Worm (Caenorhabditis elegans) whole organism, young adult: ENCODE measurements around the gene far-3.

ENCODE experiments used
- B0336.3 ChIP-seq: fragments of 200-800 bp; sonication (Bioruptor generic); IDR thresholded peaks from 2 replicates; pipeline ENCODE4 v1.3.6; 2022; ENCODE audit warnings: missing genetic modification characterization, missing compliant biosample characterization
- C06A6.2 ChIP-seq: fragments of 200-800 bp; sonication (Bioruptor generic); conservative IDR thresholded peaks from 2 replicates; pipeline ENCODE4 v1.3.6; 2022; ENCODE audit warnings: missing genetic modification characterization, missing compliant biosample characterization
- C17E4.6 ChIP-seq: fragments of 200-800 bp; sonication (Bioruptor generic); IDR thresholded peaks from 2 replicates; pipeline ENCODE4 v1.3.6; 2022; ENCODE audit warnings: missing genetic modification reagents, missing genetic modification characterization, missing compliant biosample characterization
- D2030.7 ChIP-seq: fragments of 200-800 bp; sonication (Bioruptor generic); IDR thresholded peaks from 2 replicates; pipeline ENCODE4 v1.3.6; 2022; ENCODE audit warnings: missing genetic modification reagents, missing genetic modification characterization, missing compliant biosample characterization
- F37B4.10 ChIP-seq: fragments of 200-800 bp; sonication (Bioruptor generic); IDR thresholded peaks from 2 replicates; pipeline ENCODE4 v1.3.6; 2022; ENCODE audit warnings: missing genetic modification characterization, missing compliant biosample characterization
- F39B2.1 ChIP-seq: fragments of 200-800 bp; sonication (Bioruptor generic); IDR thresholded peaks from 2 replicates; pipeline ENCODE4 v1.3.6; 2022; ENCODE audit warnings: missing genetic modification reagents, missing genetic modification characterization, missing compliant biosample characterization
- F55B11.4 ChIP-seq: sonication (generic microtip); optimal IDR thresholded peaks from 2 replicates; lab custom pipeline; 2016; ENCODE audit warnings: missing compliant biosample characterization, missing genetic modification characterization, borderline replicate concordance; ENCODE audit not compliant: insufficient read depth
- F57C9.4 ChIP-seq: sonication (generic microtip); optimal IDR thresholded peaks from 2 replicates; lab custom pipeline; 2017; ENCODE audit warnings: mild to moderate bottlenecking, missing genetic modification characterization, missing compliant biosample characterization
- T07F8.4 ChIP-seq: sonication (generic microtip); optimal IDR thresholded peaks from 2 replicates; lab custom pipeline; 2016; ENCODE audit warnings: mild to moderate bottlenecking, missing genetic modification characterization, moderate library complexity, missing compliant biosample characterization
- ZK185.1 ChIP-seq: sonication (generic microtip); optimal IDR thresholded peaks from 2 replicates; lab custom pipeline; 2016; ENCODE audit warnings: mild to moderate bottlenecking, missing genetic modification characterization, missing compliant biosample characterization; ENCODE audit not compliant: poor library complexity, severe bottlenecking
- ama-1 ChIP-seq, 3 experiments: fragments of 150-350 bp in 1 of 3; sonication (generic microtip) in 2 of 3; optimal IDR thresholded peaks; 2 replicates each; lab custom pipeline; 2014 to 2018; ENCODE audit warnings: missing biosample characterization in 2 of 3, missing genetic modification characterization in 2 of 3, missing genetic modification reagents in 2 of 3
- atf-7 ChIP-seq: sonication (generic microtip); optimal IDR thresholded peaks from 2 replicates; lab custom pipeline; 2017; ENCODE audit warnings: mild to moderate bottlenecking, missing genetic modification characterization, missing compliant biosample characterization
- athp-1 ChIP-seq: sonication (generic microtip); optimal IDR thresholded peaks from 2 replicates; lab custom pipeline; 2017; ENCODE audit warnings: mild to moderate bottlenecking, missing genetic modification characterization, missing compliant biosample characterization
- bed-2 ChIP-seq: fragments of 200-800 bp; sonication (Bioruptor generic); IDR thresholded peaks from 2 replicates; pipeline ENCODE4 v1.3.6; 2022; ENCODE audit warnings: missing genetic modification reagents, missing genetic modification characterization, missing compliant biosample characterization
- ccch-3 ChIP-seq: fragments of 200-800 bp; sonication (Bioruptor generic); optimal IDR thresholded peaks from 2 replicates; lab custom pipeline; 2018; ENCODE audit warnings: mild to moderate bottlenecking, missing genetic modification characterization, missing compliant biosample characterization
- cebp-2 ChIP-seq: fragments of 200-800 bp; sonication (Bioruptor generic); IDR thresholded peaks from 2 replicates; pipeline ENCODE4 v1.3.6; 2022; ENCODE audit warnings: missing genetic modification characterization, missing compliant biosample characterization
- ceh-40 ChIP-seq: fragments of 200-800 bp; sonication (Bioruptor generic); IDR thresholded peaks from 2 replicates; pipeline ENCODE4 v1.3.6; 2022; ENCODE audit warnings: missing genetic modification characterization, missing compliant biosample characterization
- dpff-1 ChIP-seq: sonication (generic microtip); optimal IDR thresholded peaks from 2 replicates; lab custom pipeline; 2017; ENCODE audit warnings: mild to moderate bottlenecking, missing genetic modification characterization, missing compliant biosample characterization
- efl-1 ChIP-seq: fragments of 150-350 bp; optimal IDR thresholded peaks from 2 replicates; lab custom pipeline; 2014; ENCODE audit warnings: missing biosample characterization, missing genetic modification reagents, missing genetic modification characterization
- egl-44 ChIP-seq: fragments of 200-800 bp; sonication (Bioruptor generic); IDR thresholded peaks from 2 replicates; pipeline ENCODE4 v1.3.6; 2022; ENCODE audit warnings: missing genetic modification reagents, missing genetic modification characterization, missing compliant biosample characterization
- ekl-4 ChIP-seq: fragments of 200-800 bp; sonication (Bioruptor generic); IDR thresholded peaks from 2 replicates; pipeline ENCODE4 v1.3.6; 2022; ENCODE audit warnings: missing genetic modification reagents, missing genetic modification characterization, missing compliant biosample characterization
- ets-4 ChIP-seq: fragments of 200-800 bp; sonication (Bioruptor generic); optimal IDR thresholded peaks from 2 replicates; lab custom pipeline; 2018; ENCODE audit warnings: mild to moderate bottlenecking, missing genetic modification characterization, missing compliant biosample characterization
- hlh-12 ChIP-seq: sonication (generic microtip); optimal IDR thresholded peaks from 2 replicates; lab custom pipeline; 2016; ENCODE audit warnings: missing genetic modification characterization, missing compliant biosample characterization
- hmg-1.2 ChIP-seq: fragments of 200-800 bp; sonication (Bioruptor generic); IDR thresholded peaks from 2 replicates; pipeline ENCODE4 v1.3.6; 2022; ENCODE audit warnings: missing genetic modification reagents, missing genetic modification characterization, missing compliant biosample characterization
- hsf-1 ChIP-seq: fragments of 200-800 bp; sonication (Bioruptor generic); IDR thresholded peaks from 2 replicates; pipeline ENCODE4 v1.3.6; 2022; ENCODE audit warnings: missing genetic modification reagents, missing genetic modification characterization, missing compliant biosample characterization
- lag-1 ChIP-seq: fragments of 200-800 bp; sonication (Bioruptor generic); IDR thresholded peaks from 2 replicates; pipeline ENCODE4 v1.3.6; 2022; ENCODE audit warnings: missing genetic modification reagents, missing genetic modification characterization, missing compliant biosample characterization
- lin-35 ChIP-seq, 3 experiments: fragments of 150-350 bp in 2 of 3; sonication (generic microtip) in 1 of 3; optimal IDR thresholded peaks; 2 replicates each; lab custom pipeline; 2014 to 2018; ENCODE audit warnings: missing biosample characterization in 3 of 3, missing genetic modification characterization in 3 of 3, missing genetic modification reagents in 3 of 3
- madf-6 ChIP-seq: fragments of 200-800 bp; sonication (Bioruptor generic); IDR thresholded peaks from 2 replicates; pipeline ENCODE4 v1.3.6; 2022; ENCODE audit warnings: missing genetic modification reagents, missing genetic modification characterization, missing compliant biosample characterization
- nfya-1 ChIP-seq: sonication (generic microtip); optimal IDR thresholded peaks from 2 replicates; lab custom pipeline; 2017; ENCODE audit warnings: antibody characterized with exemption, missing compliant biosample characterization, missing genetic modification characterization, borderline replicate concordance; ENCODE audit not compliant: insufficient read depth
- nfyb-1 ChIP-seq: fragments of 200-800 bp; sonication (Bioruptor generic); IDR thresholded peaks from 2 replicates; pipeline ENCODE4 v1.3.6; 2022; ENCODE audit warnings: missing genetic modification reagents, missing genetic modification characterization, missing compliant biosample characterization
- nhr-179 ChIP-seq: sonication (generic microtip); optimal IDR thresholded peaks from 2 replicates; lab custom pipeline; 2016; ENCODE audit warnings: mild to moderate bottlenecking, missing genetic modification characterization, missing compliant biosample characterization
- nhr-27 ChIP-seq: fragments of 200-800 bp; sonication (Bioruptor generic); optimal IDR thresholded peaks from 2 replicates; lab custom pipeline; 2018; ENCODE audit warnings: mild to moderate bottlenecking, missing genetic modification characterization, moderate library complexity, missing compliant biosample characterization
- nhr-90 ChIP-seq: sonication (generic microtip); optimal IDR thresholded peaks from 2 replicates; lab custom pipeline; 2016; ENCODE audit warnings: missing genotype, mild to moderate bottlenecking, missing genetic modification characterization, missing compliant biosample characterization
- snpc-1.1 ChIP-seq: sonication (generic microtip); optimal IDR thresholded peaks from 2 replicates; lab custom pipeline; 2017; ENCODE audit warnings: missing genetic modification characterization, mild to moderate bottlenecking, missing compliant biosample characterization, antibody characterized with exemption, moderate library complexity, missing genotype, missing genetic modification reagents; ENCODE audit not compliant: insufficient read depth
- snpc-4 ChIP-seq, 5 experiments: fragments of 150-350 bp in 1 of 5; sonication (generic microtip) in 4 of 5; optimal IDR thresholded peaks; 2 replicates each; lab custom pipeline; 2014 to 2018; ENCODE audit warnings: missing genetic modification characterization in 5 of 5, missing biosample characterization in 3 of 5, antibody characterized with exemption in 2 of 5, mild to moderate bottlenecking in 2 of 5, missing compliant biosample characterization in 2 of 5, missing genotype in 2 of 5, moderate library complexity in 2 of 5, missing genetic modification reagents in 1 of 5
- sptf-2 ChIP-seq: fragments of 200-800 bp; sonication (Bioruptor generic); optimal IDR thresholded peaks from 2 replicates; lab custom pipeline; 2018; ENCODE audit warnings: mild to moderate bottlenecking, missing genetic modification characterization, missing compliant biosample characterization
- tlf-1 ChIP-seq: fragments of 200-800 bp; sonication (Bioruptor generic); optimal IDR thresholded peaks from 2 replicates; lab custom pipeline; 2018; ENCODE audit warnings: mild to moderate bottlenecking, missing genetic modification characterization, missing compliant biosample characterization
- unc-130 ChIP-seq: sonication (generic microtip); optimal IDR thresholded peaks from 2 replicates; lab custom pipeline; 2016; ENCODE audit warnings: missing genetic modification reagents, missing genetic modification characterization, missing compliant biosample characterization
- unc-62 ChIP-seq: fragments of 150-350 bp; optimal IDR thresholded peaks from 2 replicates; lab custom pipeline; 2014; ENCODE audit warnings: missing biosample characterization, missing genetic modification reagents, missing genetic modification characterization
- zfh-2 ChIP-seq: fragments of 200-800 bp; sonication (Bioruptor generic); conservative IDR thresholded peaks from 2 replicates; pipeline ENCODE4 v1.3.6; 2022; ENCODE audit warnings: missing genetic modification reagents, missing genetic modification characterization, missing compliant biosample characterization
- ztf-18 ChIP-seq: sonication (generic microtip); optimal IDR thresholded peaks from 2 replicates; lab custom pipeline; 2016; ENCODE audit warnings: missing genotype, mild to moderate bottlenecking, missing genetic modification characterization, missing compliant biosample characterization
- ztf-6 ChIP-seq: fragments of 200-800 bp; sonication (Bioruptor generic); IDR thresholded peaks from 2 replicates; pipeline ENCODE4 v1.3.6; 2022; ENCODE audit warnings: missing genetic modification reagents, missing genetic modification characterization, missing compliant biosample characterization

The far-3 gene

DNA sequence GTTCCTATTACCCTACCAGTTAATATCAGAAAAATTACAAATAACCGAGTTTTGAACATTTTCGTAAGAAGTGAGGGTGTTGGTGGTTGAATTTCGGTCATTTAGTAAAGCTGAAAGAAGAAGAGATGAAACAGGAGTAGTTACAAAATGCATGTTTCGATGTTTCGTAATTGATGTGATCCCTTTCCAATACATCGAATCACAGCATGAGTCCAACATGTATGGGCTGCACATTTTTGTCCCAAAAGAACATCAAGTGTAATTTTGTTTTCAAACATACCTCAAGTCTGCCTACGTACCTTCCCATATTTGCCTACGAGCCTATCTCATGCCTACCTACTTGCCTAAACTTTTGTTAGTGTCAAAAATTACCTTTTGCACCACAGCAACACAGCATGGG, 39.1 kb upstream of the far-3 start, which contains the start of gene W07G4.2:
Gene W07G4.2, minus strand, starts transcription at position 101 of the 400 bp plus-strand sequence.
- TF ChIP-seq B0336.3 (GFP tag; lab: Robert Waterston, UW) (no peak), snpc-4 (GFP tag; optimal IDR thresholded peaks at IDR 0.05; lab: Kevin White, UChicago) (no peak), snpc-4 (tag; optimal IDR thresholded peaks at IDR 0.05; lab: Kevin White, UChicago) (no peak), F37B4.10 (GFP tag; lab: Robert Waterston, UW) (no peak), nhr-90 (tag; lab: Kevin White, UChicago) (no peak), D2030.7 (GFP tag; lab: Robert Waterston, UW) (no peak), bed-2 (GFP tag; lab: Robert Waterston, UW) (no peak), egl-44 (GFP tag; lab: Robert Waterston, UW) (no peak), ztf-6 (no peak), ama-1 (optimal IDR thresholded peaks at IDR 0.05; lab: Kevin White, UChicago) (no peak), ama-1 (GFP tag; optimal IDR thresholded peaks at IDR 0.05; lab: Kevin White, UChicago) (no peak), F39B2.1 (GFP tag; lab: Robert Waterston, UW) (no peak), C17E4.6 (GFP tag; lab: Robert Waterston, UW) (no peak)

ce11 chrV:13034604-13035003, 37.3 kb upstream of the far-3 start, which contains the start of gene W07G4.7:
TSS of gene W07G4.7 (minus strand) at chrV:13034704.
- TF ChIP-seq F37B4.10 (GFP tag; lab: Robert Waterston, UW) (no peak), zfh-2 (GFP tag; lab: Robert Waterston, UW) (no peak), nfyb-1 (no peak), ets-4 (no peak), ekl-4 (GFP tag; lab: Robert Waterston, UW) (no peak)

ce11 chrV:13033223-13033622, 35.9 kb upstream of the far-3 start, which contains the start of gene W07G4.1:
TSS of gene W07G4.1 (plus strand) at chrV:13033523.
- no peak for TF ChIP-seq snpc-1.1 (tag; lab: Kevin White, UChicago)
- TF ChIP-seq hmg-1.2 (GFP tag; lab: Robert Waterston, UW): no peak
- TF ChIP-seq C06A6.2: no peak
- no peak for TF ChIP-seq F55B11.4
- TF ChIP-seq nfyb-1: no peak
- no peak for TF ChIP-seq nfya-1 (tag; lab: Kevin White, UChicago)
- no peak for TF ChIP-seq ztf-18 (tag; lab: Kevin White, UChicago)
- no peak for TF ChIP-seq unc-130 (GFP tag; lab: Kevin White, UChicago)
- TF ChIP-seq nhr-90 (tag; lab: Kevin White, UChicago): no peak
- TF ChIP-seq unc-62 (GFP tag; lab: Kevin White, UChicago): no peak
- TF ChIP-seq hlh-12 (tag; lab: Kevin White, UChicago): no peak
- TF ChIP-seq ekl-4 (GFP tag; lab: Robert Waterston, UW): no peak
- no peak for TF ChIP-seq efl-1 (GFP tag; lab: Kevin White, UChicago)
- no peak for TF ChIP-seq lag-1 (GFP tag; lab: Robert Waterston, UW)
- TF ChIP-seq madf-6 (GFP tag; lab: Robert Waterston, UW): no peak
- TF ChIP-seq nhr-27: no peak
- TF ChIP-seq ZK185.1 (tag; lab: Kevin White, UChicago): no peak

DNA sequence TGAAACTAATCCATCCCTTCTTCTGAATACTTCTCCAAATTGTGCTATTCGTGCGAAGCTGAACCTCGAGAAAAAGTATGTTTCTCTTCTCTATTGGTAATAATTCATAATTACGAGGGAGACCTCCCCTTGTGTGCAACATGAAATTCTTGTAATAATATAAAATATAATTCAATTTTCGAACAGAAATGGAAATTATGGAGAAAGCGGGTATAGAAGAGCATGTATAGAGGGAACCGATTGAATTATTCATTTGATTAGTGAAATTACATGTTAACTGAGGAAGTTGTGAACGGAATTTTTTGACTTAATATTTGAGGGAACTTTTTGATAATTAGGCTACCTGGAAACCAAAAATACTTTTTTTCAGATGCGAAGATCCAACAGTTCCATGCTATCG, 31.5 kb upstream of the far-3 start:
- no peak for TF ChIP-seq sptf-2 (GFP tag; lab: Kevin White, UChicago)
- no peak for TF ChIP-seq dpff-1 (tag; lab: Kevin White, UChicago)
- no peak for TF ChIP-seq cebp-2 (GFP tag; lab: Robert Waterston, UW)
- no peak for TF ChIP-seq nhr-179 (tag; lab: Kevin White, UChicago)
- TF ChIP-seq atf-7 (tag; lab: Kevin White, UChicago): no peak
- TF ChIP-seq tlf-1 (GFP tag; lab: Kevin White, UChicago): no peak
- TF ChIP-seq F57C9.4 (tag; lab: Kevin White, UChicago): no peak
- TF ChIP-seq T07F8.4 (tag; lab: Kevin White, UChicago): no peak
- no peak for TF ChIP-seq lin-35 (GFP tag; optimal IDR thresholded peaks at IDR 0.05; lab: Kevin White, UChicago)
- no peak for TF ChIP-seq athp-1
- TF ChIP-seq hsf-1 (GFP tag; lab: Robert Waterston, UW): no peak
- TF ChIP-seq ccch-3 (GFP tag; lab: Kevin White, UChicago): no peak
- no peak for TF ChIP-seq ceh-40 (GFP tag; lab: Robert Waterston, UW)
